Fruit fly (Drosophila melanogaster): ENCODE measurements around the gene pum.

The pum gene

dm6 chr3R:9157841-9158600 lies 79.5 kb downstream of the pum start (continued):
- no peak for TF ChIP-seq NC2β (GFP tag; optimal IDR thresholded peaks at IDR 0.05)
- TF ChIP-seq CG7745 (tag; optimal IDR thresholded peaks at IDR 0.05) = peak; percentile 29
- TF ChIP-seq cato (GFP tag; optimal IDR thresholded peaks at IDR 0.05; ENCODE audit: borderline replicate concordance) = no peak
- peak; percentile 78 for TF ChIP-seq abd-A (tag; optimal IDR thresholded peaks at IDR 0.05)
- no peak for TF ChIP-seq Chrac-16 (GFP tag; optimal IDR thresholded peaks at IDR 0.05)
- peak; percentile 5 for TF ChIP-seq ftz-f1 (GFP tag; optimal IDR thresholded peaks at IDR 0.05)
- peak; percentile 43; the same call in 1 of the 3 replicates for TF ChIP-seq CG34224 (GFP tag; IDR thresholded peaks at IDR 0.05; ENCODE audit: partially characterized antibody)
- no peak for TF ChIP-seq Mad (GFP tag; optimal IDR thresholded peaks at IDR 0.05)
- no peak for TF ChIP-seq CG11696 (GFP tag; IDR thresholded peaks at IDR 0.05)
- TF ChIP-seq Spps (tag; optimal IDR thresholded peaks at IDR 0.05) = no peak
- TF ChIP-seq CG16779 (GFP tag; IDR thresholded peaks at IDR 0.05) = no peak
- no peak for TF ChIP-seq Nf-YC (tag; optimal IDR thresholded peaks at IDR 0.05)
- TF ChIP-seq Sry-δ (GFP tag; optimal IDR thresholded peaks at IDR 0.05) = no peak
- TF ChIP-seq lov (optimal IDR thresholded peaks at IDR 0.05) = no peak
- peak; percentile 65; the same call in 1 of the 3 replicates for TF ChIP-seq lov (GFP tag; IDR thresholded peaks at IDR 0.05)
- TF ChIP-seq Antp (GFP tag; optimal IDR thresholded peaks at IDR 0.05) = no peak
- TF ChIP-seq Dll (GFP tag; IDR thresholded peaks at IDR 0.05; ENCODE audit: partially characterized antibody) = peak; percentile 67
- TF ChIP-seq CG11723 (GFP tag; optimal IDR thresholded peaks at IDR 0.05) = no peak
- no peak for TF ChIP-seq CG17385 (GFP tag; optimal IDR thresholded peaks at IDR 0.05)
- peak; percentile 3 for TF ChIP-seq hkb (optimal IDR thresholded peaks at IDR 0.05)
- TF ChIP-seq hkb (GFP tag; IDR thresholded peaks at IDR 0.05) = peak; percentile 49; the same call in 1 of the 2 replicates
- no peak for TF ChIP-seq CG10543 (GFP tag; optimal IDR thresholded peaks at IDR 0.05)
- TF ChIP-seq danr (GFP tag; IDR thresholded peaks at IDR 0.05) = no peak
- TF ChIP-seq CG1647 (GFP tag; optimal IDR thresholded peaks at IDR 0.05) = no peak
- TF ChIP-seq CG15696 (tag; optimal IDR thresholded peaks at IDR 0.05) = no peak
- no peak for TF ChIP-seq Aef1 (GFP tag; IDR thresholded peaks at IDR 0.05)
- TF ChIP-seq Dip3 (GFP tag; optimal IDR thresholded peaks at IDR 0.05) = no peak
- TF ChIP-seq CG4360 (GFP tag; IDR thresholded peaks at IDR 0.05) = no peak
- TF ChIP-seq CG9609 (GFP tag; optimal IDR thresholded peaks at IDR 0.05) = no peak
- peak; percentile 47; the same call in 1 of the 2 replicates for TF ChIP-seq amos (GFP tag; IDR thresholded peaks at IDR 0.05; ENCODE audit: partially characterized antibody)
- no peak for TF ChIP-seq CG3065 (GFP tag; optimal IDR thresholded peaks at IDR 0.05)
- no peak for TF ChIP-seq CG1603 (tag; optimal IDR thresholded peaks at IDR 0.05)
- TF ChIP-seq disco-r (GFP tag; optimal IDR thresholded peaks at IDR 0.05) = no peak
- peak; percentile 69 for TF ChIP-seq kni (GFP tag; optimal IDR thresholded peaks at IDR 0.05)
- no peak for TF ChIP-seq CG17361 (GFP tag; IDR thresholded peaks at IDR 0.05)
- peak; percentile 15; the same call in 1 of the 3 replicates for TF ChIP-seq CG34422 (GFP tag; IDR thresholded peaks at IDR 0.05)
- no peak for TF ChIP-seq twi (tag; optimal IDR thresholded peaks at IDR 0.05)
- peak; percentile 21 for TF ChIP-seq grau (tag; optimal IDR thresholded peaks at IDR 0.05)
- TF ChIP-seq croc (GFP tag; conservative IDR thresholded peaks at IDR 0.05) = no peak
- TF ChIP-seq sens (GFP tag) = peak; percentile 76
- no peak for TF ChIP-seq CG12942 (GFP tag; optimal IDR thresholded peaks at IDR 0.05)
- TF ChIP-seq CG12071 (GFP tag; optimal IDR thresholded peaks at IDR 0.05) = peak; percentile 21
- no peak for TF ChIP-seq dimm (GFP tag; IDR thresholded peaks at IDR 0.05)
- no peak for TF ChIP-seq Adf1 (GFP tag; IDR thresholded peaks at IDR 0.05)
- peak; percentile 88 for TF ChIP-seq CG3163 (GFP tag; optimal IDR thresholded peaks at IDR 0.05)
- no peak for TF ChIP-seq ara (GFP tag; IDR thresholded peaks at IDR 0.05)
- no peak for TF ChIP-seq cas (GFP tag; IDR thresholded peaks at IDR 0.05)
- TF ChIP-seq CG14710 (tag; optimal IDR thresholded peaks at IDR 0.05) = no peak
- no peak for TF ChIP-seq CG13775 (GFP tag; optimal IDR thresholded peaks at IDR 0.05)
- no peak for TF ChIP-seq Hey (tag; optimal IDR thresholded peaks at IDR 0.05)
- TF ChIP-seq kay (GFP tag; optimal IDR thresholded peaks at IDR 0.05) = no peak
